Fruit fly (Drosophila melanogaster) whole organism, pupa: ENCODE results near the gene CG11912.

Experiments
- CG10348 ChIP-seq: fragments of 200-800 bp; sonication (Bioruptor generic); IDR thresholded peaks from 2 replicates; pipeline ENCODE4 v1.3.6; 2022; ENCODE audit warnings: missing biosample characterization, missing genetic modification characterization
- CG12605 ChIP-seq: fragments of 200-800 bp; sonication (Bioruptor generic); IDR thresholded peaks from 2 replicates; pipeline ENCODE4 v1.3.6; 2022; ENCODE audit warnings: missing biosample characterization, missing genetic modification characterization
- CG13204 ChIP-seq: fragments of 200-800 bp; sonication (Bioruptor generic); optimal IDR thresholded peaks from 2 replicates; lab custom pipeline; 2018; ENCODE audit warnings: missing biosample characterization, mild to moderate bottlenecking, missing genetic modification characterization, moderate library complexity
- CG14655 ChIP-seq: fragments of 200-800 bp; sonication (Bioruptor generic); optimal IDR thresholded peaks from 3 replicates; lab custom pipeline; 2017; ENCODE audit warnings: mild to moderate bottlenecking, missing biosample characterization, missing genetic modification reagents, missing genetic modification characterization
- CG15710 ChIP-seq: fragments of 200-800 bp; sonication (Bioruptor generic); optimal IDR thresholded peaks from 2 replicates; lab custom pipeline; 2018; ENCODE audit warnings: missing biosample characterization, mild to moderate bottlenecking, missing genetic modification characterization, moderate library complexity
- CG17806 ChIP-seq: fragments of 200-800 bp; sonication (Bioruptor generic); optimal IDR thresholded peaks from 2 replicates; lab custom pipeline; 2018; ENCODE audit warnings: missing biosample characterization, mild to moderate bottlenecking, missing genetic modification characterization, moderate library complexity
- CG32121 ChIP-seq: fragments of 200-800 bp; sonication (Bioruptor generic); IDR thresholded peaks from 2 replicates; pipeline ENCODE4 v1.3.6; 2022; ENCODE audit warnings: missing biosample characterization, missing genetic modification characterization
- CG34367 ChIP-seq: fragments of 200-800 bp; sonication (Bioruptor generic); optimal IDR thresholded peaks from 2 replicates; lab custom pipeline; 2018; ENCODE audit warnings: missing biosample characterization, mild to moderate bottlenecking, missing genetic modification characterization
- CG4496 ChIP-seq: fragments of 200-800 bp; sonication (Bioruptor generic); IDR thresholded peaks from 3 replicates; pipeline ENCODE4 v1.3.6; 2022; ENCODE audit warnings: missing biosample characterization, missing genetic modification characterization
- CG8159 ChIP-seq: fragments of 200-800 bp; sonication (Bioruptor generic); optimal IDR thresholded peaks from 3 replicates; lab custom pipeline; 2018; ENCODE audit warnings: missing biosample characterization, mild to moderate bottlenecking, missing genetic modification characterization, moderate library complexity
- CG8301 ChIP-seq: fragments of 200-800 bp; sonication (Bioruptor generic); optimal IDR thresholded peaks from 2 replicates; lab custom pipeline; 2018; ENCODE audit warnings: missing biosample characterization, mild to moderate bottlenecking, missing genetic modification characterization
- CG9948 ChIP-seq: fragments of 200-800 bp; sonication (Bioruptor generic); optimal IDR thresholded peaks from 2 replicates; lab custom pipeline; 2018; ENCODE audit warnings: missing biosample characterization, mild to moderate bottlenecking, missing genetic modification characterization, moderate library complexity
- D1 ChIP-seq: fragments of 200-800 bp; sonication (Bioruptor generic); optimal IDR thresholded peaks from 2 replicates; lab custom pipeline; 2018; ENCODE audit warnings: missing biosample characterization, mild to moderate bottlenecking, missing genetic modification characterization, moderate library complexity
- EcR ChIP-seq: fragments of 200-800 bp; sonication (Bioruptor generic); optimal IDR thresholded peaks from 3 replicates; lab custom pipeline; 2019; ENCODE audit warnings: missing biosample characterization, missing genetic modification characterization, mild to moderate bottlenecking, moderate library complexity, missing genetic modification reagents
- Ets98B ChIP-seq: fragments of 200-800 bp; sonication (Bioruptor generic); IDR thresholded peaks from 2 replicates; pipeline ENCODE4 v1.3.6; 2022; ENCODE audit warnings: missing biosample characterization, missing genetic modification characterization
- Pif1A ChIP-seq: fragments of 200-800 bp; sonication (Bioruptor generic); optimal IDR thresholded peaks from 3 replicates; lab custom pipeline; 2016; ENCODE audit warnings: missing biosample characterization, missing genetic modification characterization
- Pif1B ChIP-seq: fragments of 200-800 bp; sonication (Bioruptor generic); optimal IDR thresholded peaks from 3 replicates; lab custom pipeline; 2016; ENCODE audit warnings: missing biosample characterization, missing genetic modification characterization
- Snoo ChIP-seq: fragments of 200-800 bp; sonication (Bioruptor generic); optimal IDR thresholded peaks from 3 replicates; lab custom pipeline; 2017; ENCODE audit warnings: missing biosample characterization, mild to moderate bottlenecking, missing genetic modification characterization, inconsistent platforms
- fd96Ca ChIP-seq: fragments of 200-800 bp; sonication (Bioruptor generic); IDR thresholded peaks from 3 replicates; pipeline ENCODE4 v1.3.6; 2022; ENCODE audit warnings: missing biosample characterization, missing genetic modification characterization
- gl ChIP-seq: fragments of 200-800 bp; sonication (Bioruptor generic); optimal IDR thresholded peaks from 2 replicates; lab custom pipeline; 2018; ENCODE audit warnings: missing biosample characterization, mild to moderate bottlenecking, missing genetic modification characterization
- rn ChIP-seq: fragments of 200-800 bp; sonication (Bioruptor generic); IDR thresholded peaks from 2 replicates; pipeline ENCODE4 v1.3.6; 2022; ENCODE audit warnings: missing biosample characterization, missing genetic modification characterization

The CG11912 gene

dm6 chr2L:347604-348003, 28.5 kb upstream of the CG11912 start:
- TF ChIP-seq gl (tag; lab: Kevin White, UChicago) (no peak), CG10348 (GFP tag; lab: Robert Waterston, UW) (no peak), CG4496 (GFP tag; lab: Robert Waterston, UW) (no peak), EcR (GFP tag; lab: Kevin White, UChicago) (no peak)

dm6 chr2L:346781-347180, 27.7 kb upstream of the CG11912 start:
- TF ChIP-seq CG15710 (no peak), CG13204 (GFP tag; lab: Kevin White, UChicago) (no peak), CG34367 (tag; lab: Kevin White, UChicago) (no peak), CG8159 (tag; lab: Kevin White, UChicago) (no peak), CG8301 (tag; lab: Kevin White, UChicago) (no peak), CG14655 (GFP tag; lab: Kevin White, UChicago) (no peak), CG17806 (tag; lab: Kevin White, UChicago) (no peak), EcR (GFP tag; lab: Kevin White, UChicago) (no peak), CG12605 (no peak), Pif1B (GFP tag; lab: Kevin White, UChicago) (no peak), fd96Ca (GFP tag; lab: Robert Waterston, UW) (no peak), CG9948 (tag; lab: Kevin White, UChicago) (no peak), Snoo (tag; lab: Kevin White, UChicago) (no peak), gl (tag; lab: Kevin White, UChicago) (no peak), Ets98B (GFP tag; lab: Robert Waterston, UW) (no peak), rn (GFP tag; lab: Robert Waterston, UW) (no peak), CG4496 (GFP tag; lab: Robert Waterston, UW) (no peak), D1 (tag; lab: Kevin White, UChicago) (no peak)
- TF ChIP-seq, all 21 proteins: peak for 0

dm6 chr2L:332235-332634, 13.2 kb upstream of the CG11912 start, which contains the start of gene CG31921:
Gene CG31921 (minus strand): TSS chr2L:332335.
- TF ChIP-seq Pif1B (GFP tag; lab: Kevin White, UChicago): no peak
- no peak for TF ChIP-seq EcR (GFP tag; lab: Kevin White, UChicago)
- no peak for TF ChIP-seq Snoo (tag; lab: Kevin White, UChicago)
- no peak for TF ChIP-seq CG32121
- no peak for TF ChIP-seq CG10348 (GFP tag; lab: Robert Waterston, UW)
- TF ChIP-seq gl (tag; lab: Kevin White, UChicago): no peak
- no peak for TF ChIP-seq CG12605
- no peak for TF ChIP-seq CG34367 (tag; lab: Kevin White, UChicago)
- no peak for TF ChIP-seq CG4496 (GFP tag; lab: Robert Waterston, UW)
- TF ChIP-seq fd96Ca (GFP tag; lab: Robert Waterston, UW): no peak
- no peak for TF ChIP-seq CG8159 (tag; lab: Kevin White, UChicago)
- no peak for TF ChIP-seq rn (GFP tag; lab: Robert Waterston, UW)
- no peak for TF ChIP-seq CG9948 (tag; lab: Kevin White, UChicago)
- TF ChIP-seq CG17806 (tag; lab: Kevin White, UChicago): no peak
- no peak for TF ChIP-seq CG15710
- TF ChIP-seq Ets98B (GFP tag; lab: Robert Waterston, UW): no peak
- no peak for TF ChIP-seq CG8301 (tag; lab: Kevin White, UChicago)
- TF ChIP-seq D1 (tag; lab: Kevin White, UChicago): no peak
- no peak for TF ChIP-seq CG14655 (GFP tag; lab: Kevin White, UChicago)
- no peak for TF ChIP-seq CG13204 (GFP tag; lab: Kevin White, UChicago)

- TF ChIP-seq CG32121 (no peak), CG12605 (no peak), CG8301 (tag; lab: Kevin White, UChicago) (no peak), CG13204 (GFP tag; lab: Kevin White, UChicago) (no peak), CG34367 (tag; lab: Kevin White, UChicago) (no peak), CG14655 (GFP tag; lab: Kevin White, UChicago) (no peak), fd96Ca (GFP tag; lab: Robert Waterston, UW) (no peak), EcR (GFP tag; lab: Kevin White, UChicago) (no peak), CG9948 (tag; lab: Kevin White, UChicago) (no peak), Ets98B (GFP tag; lab: Robert Waterston, UW) (no peak), CG8159 (tag; lab: Kevin White, UChicago) (no peak), CG17806 (tag; lab: Kevin White, UChicago) (no peak), CG10348 (GFP tag; lab: Robert Waterston, UW) (no peak), rn (GFP tag; lab: Robert Waterston, UW) (no peak)
These were observed 10.6 kb upstream of the CG11912 start, which contains the start of gene CG43755 for dm6 chr2L:329661-330060. Gene CG43755 (minus strand): TSS chr2L:329761.

dm6 chr2L:322915-323314, 3.9 kb upstream of the CG11912 start:
- TF ChIP-seq CG12605: no peak
- no peak for TF ChIP-seq Ets98B (GFP tag; lab: Robert Waterston, UW)
- TF ChIP-seq CG8301 (tag; lab: Kevin White, UChicago): no peak

dm6 chr2L:321793-322192, 2.7 kb upstream of the CG11912 start, which contains the start of gene CG33127:
Gene CG33127 (plus strand): TSS chr2L:322101.
- no peak for TF ChIP-seq CG17806 (tag; lab: Kevin White, UChicago)
- no peak for TF ChIP-seq CG8301 (tag; lab: Kevin White, UChicago)
- no peak for TF ChIP-seq fd96Ca (GFP tag; lab: Robert Waterston, UW)
- no peak for TF ChIP-seq CG32121
- TF ChIP-seq CG9948 (tag; lab: Kevin White, UChicago): no peak
- TF ChIP-seq Pif1A (GFP tag; lab: Kevin White, UChicago): no peak
- no peak for TF ChIP-seq rn (GFP tag; lab: Robert Waterston, UW)
- TF ChIP-seq CG34367 (tag; lab: Kevin White, UChicago): no peak
- no peak for TF ChIP-seq Ets98B (GFP tag; lab: Robert Waterston, UW)
